Worm (Caenorhabditis elegans): ENCODE measurements around the gene Y110A2AL.6.

Y110A2AL.6 gene

ce11 chrII:2800550-2801233, 40.7 kb downstream of the Y110A2AL.6 start, which contains the start of gene nhr-119 (continued):
- TF ChIP-seq dpl-1 (GFP tag; optimal IDR thresholded peaks at IDR 0.05) (peak; percentile 26), set-16 (GFP tag; IDR thresholded peaks at IDR 0.05) (no peak), tag-97 (GFP tag; IDR thresholded peaks at IDR 0.05) (no peak), lin-15B (tag; optimal IDR thresholded peaks at IDR 0.05) (no peak), zfp-3 (GFP tag; conservative IDR thresholded peaks at IDR 0.05) (no peak), daf-8 (GFP tag; IDR thresholded peaks at IDR 0.05) (no peak), ceh-62 (tag; optimal IDR thresholded peaks at IDR 0.05) (no peak), snpc-4 (tag; optimal IDR thresholded peaks at IDR 0.05) (no peak), lin-13 (GFP tag; optimal IDR thresholded peaks at IDR 0.05) (peak; percentile 6), skn-1 (tag; optimal IDR thresholded peaks at IDR 0.05) (no peak), egl-27 (tag; optimal IDR thresholded peaks at IDR 0.05) (no peak), nhr-10 (tag; optimal IDR thresholded peaks at IDR 0.05) (peak; percentile 8), lin-39 (tag; optimal IDR thresholded peaks at IDR 0.05) (no peak), spr-1 (tag; optimal IDR thresholded peaks at IDR 0.05) (peak; percentile 56), aly-2 (tag; optimal IDR thresholded peaks at IDR 0.05) (no peak), duxl-1 (tag; optimal IDR thresholded peaks at IDR 0.05; ENCODE audit: poor library complexity) (peak; percentile 47), dve-1 (tag; optimal IDR thresholded peaks at IDR 0.05; ENCODE audit: insufficient read depth) (peak; percentile 96), zip-2 (tag; optimal IDR thresholded peaks at IDR 0.05) (no peak), dmd-8 (GFP tag; IDR thresholded peaks at IDR 0.05) (no peak), php-3 (GFP tag; IDR thresholded peaks at IDR 0.05) (peak; percentile 66), madf-9 (GFP tag; conservative IDR thresholded peaks at IDR 0.05) (no peak), mes-2 (tag; optimal IDR thresholded peaks at IDR 0.05; ENCODE audit: poor library complexity, severe bottlenecking) (peak; percentile 68), lir-3 (tag; optimal IDR thresholded peaks at IDR 0.05) (no peak), ama-1 (optimal IDR thresholded peaks at IDR 0.05) (no peak), aha-1 (tag) (peak; percentile 64), D1046.2 (GFP tag; IDR thresholded peaks at IDR 0.05) (no peak), nhr-42 (GFP tag; IDR thresholded peaks at IDR 0.05) (no peak), nhr-102 (tag; optimal IDR thresholded peaks at IDR 0.05) (peak; percentile 85), snpc-1.2 (GFP tag; IDR thresholded peaks at IDR 0.05) (no peak), nhr-28 (tag; optimal IDR thresholded peaks at IDR 0.05) (peak; percentile 91), hlh-30 (tag; optimal IDR thresholded peaks at IDR 0.05; ENCODE audit: insufficient read depth) (peak; percentile 73), daf-19 (GFP tag; conservative IDR thresholded peaks at IDR 0.05) (no peak), ZK546.5 (tag; optimal IDR thresholded peaks at IDR 0.05) (no peak), arid-1 (GFP tag; conservative IDR thresholded peaks at IDR 0.05) (no peak), mdl-1 (tag; optimal IDR thresholded peaks at IDR 0.05) (peak; percentile 11 to 81), hmg-1.1 (GFP tag; IDR thresholded peaks at IDR 0.05) (peak; percentile 59), ctbp-1 (GFP tag; IDR thresholded peaks at IDR 0.05) (no peak), nhr-6 (tag; optimal IDR thresholded peaks at IDR 0.05) (peak; percentile 44), hif-1 (tag; optimal IDR thresholded peaks at IDR 0.05) (peak in 1 of 2 experiments; percentile 14), nhr-11 (tag; optimal IDR thresholded peaks at IDR 0.05) (no peak), ceh-32 (tag; optimal IDR thresholded peaks at IDR 0.05; ENCODE audit: poor library complexity) (no peak), lin-1 (GFP tag; IDR thresholded peaks at IDR 0.05) (peak; percentile 74), ceh-82 (tag; optimal IDR thresholded peaks at IDR 0.05) (no peak), lim-7 (GFP tag; IDR thresholded peaks at IDR 0.05) (no peak), zfp-2 (tag; optimal IDR thresholded peaks at IDR 0.05) (no peak), F26F4.8 (GFP tag; conservative IDR thresholded peaks at IDR 0.05) (no peak), nhr-237 (tag; optimal IDR thresholded peaks at IDR 0.05) (no peak), T26A8.4 (GFP tag; IDR thresholded peaks at IDR 0.05) (peak; percentile 74)
